Fruit fly (Drosophila melanogaster) Kc167 (cell line): ENCODE data around the gene ihog.

ENCODE experiments used
- Myc ChIP-seq: fragments of >200 bp; optimal IDR thresholded peaks from 2 replicates; lab custom pipeline; 2017; ENCODE audit warnings: missing external identifiers
- Sin3A ChIP-seq: fragments of >200 bp; optimal IDR thresholded peaks from 2 replicates; lab custom pipeline; 2018; ENCODE audit warnings: missing external identifiers
- insv ChIP-seq: fragments of >200 bp; optimal IDR thresholded peaks from 3 replicates; lab custom pipeline; 2018; ENCODE audit warnings: missing external identifiers
- psq ChIP-seq: fragments of >200 bp; optimal IDR thresholded peaks from 2 replicates; lab custom pipeline; 2017; ENCODE audit warnings: missing external identifiers
- ttk ChIP-seq: sonication (Bioruptor generic); optimal IDR thresholded peaks from 2 replicates; lab custom pipeline; 2017; ENCODE audit warnings: missing external identifiers

- TF ChIP-seq insv (lab: Kevin White, UChicago) (no peak), psq (lab: Kevin White, UChicago) (no peak), Myc (no peak), Sin3A (no peak), ttk (lab: Kevin White, UChicago) (no peak)
Measured at dm6 chr2L:6945088-6945487, 3.5 kb downstream of the ihog start, which contains the start of gene Fgop2.
